Worm (Caenorhabditis elegans) whole organism, mixed stage, embryonic: Measurements from ENCODE around the gene abt-1.

Source experiments
- M03D4.4 ChIP-seq: sonication (generic microtip); optimal IDR thresholded peaks from 2 replicates; lab custom pipeline; 2017; ENCODE audit warnings: mild to moderate bottlenecking, missing genetic modification characterization, missing compliant biosample characterization
- blmp-1 ChIP-seq: fragments of 150-350 bp; optimal IDR thresholded peaks from 2 replicates; lab custom pipeline; 2014; ENCODE audit warnings: missing biosample characterization, missing genetic modification characterization
- ceh-43 ChIP-seq: fragments of 200-800 bp; sonication (Bioruptor generic); optimal IDR thresholded peaks from 2 replicates; lab custom pipeline; 2018; ENCODE audit warnings: mild to moderate bottlenecking, missing genetic modification characterization, moderate library complexity, missing compliant biosample characterization
- ceh-83 ChIP-seq: fragments of 200-800 bp; sonication (Bioruptor generic); optimal IDR thresholded peaks from 2 replicates; lab custom pipeline; 2018; ENCODE audit warnings: mild to moderate bottlenecking, missing genetic modification characterization, missing compliant biosample characterization
- ces-1 ChIP-seq: fragments of 150-350 bp; optimal IDR thresholded peaks from 2 replicates; lab custom pipeline; 2014; ENCODE audit warnings: missing biosample characterization, missing genetic modification reagents, missing genetic modification characterization
- cnd-1 ChIP-seq: fragments of 200-800 bp; sonication (Bioruptor generic); optimal IDR thresholded peaks from 2 replicates; lab custom pipeline; 2018; ENCODE audit warnings: mild to moderate bottlenecking, missing genetic modification characterization, missing compliant biosample characterization
- elt-1 ChIP-seq: sonication (generic microtip); optimal IDR thresholded peaks from 2 replicates; lab custom pipeline; 2017; ENCODE audit warnings: missing genetic modification characterization, mild to moderate bottlenecking, missing compliant biosample characterization, antibody characterized with exemption, moderate library complexity, borderline replicate concordance; ENCODE audit not compliant: insufficient read depth
- elt-3 ChIP-seq: fragments of 150-350 bp; optimal IDR thresholded peaks from 2 replicates; lab custom pipeline; 2014; ENCODE audit warnings: missing biosample characterization, missing genetic modification characterization
- flh-1 ChIP-seq: fragments of 200-800 bp; sonication (Bioruptor generic); optimal IDR thresholded peaks from 2 replicates; lab custom pipeline; 2018; ENCODE audit warnings: mild to moderate bottlenecking, missing genetic modification characterization, moderate library complexity, missing compliant biosample characterization
- ham-2 ChIP-seq: fragments of 200-800 bp; sonication (Bioruptor generic); optimal IDR thresholded peaks from 2 replicates; lab custom pipeline; 2018; ENCODE audit warnings: mild to moderate bottlenecking, missing genetic modification characterization, missing compliant biosample characterization
- hlh-1 ChIP-seq: fragments of 150-350 bp; optimal IDR thresholded peaks from 2 replicates; lab custom pipeline; 2014; ENCODE audit warnings: missing biosample characterization, missing genetic modification reagents, missing genetic modification characterization
- lin-13 ChIP-seq: fragments of 150-350 bp; optimal IDR thresholded peaks from 2 replicates; lab custom pipeline; 2014; ENCODE audit warnings: missing biosample characterization, missing genetic modification characterization
- lin-32 ChIP-seq: fragments of 200-800 bp; sonication (Bioruptor generic); optimal IDR thresholded peaks from 2 replicates; lab custom pipeline; 2018; ENCODE audit warnings: mild to moderate bottlenecking, missing genetic modification characterization, missing compliant biosample characterization
- lsy-2 ChIP-seq: fragments of 150-350 bp; optimal IDR thresholded peaks from 2 replicates; lab custom pipeline; 2014; ENCODE audit warnings: missing biosample characterization, missing genetic modification characterization
- mep-1 ChIP-seq: fragments of 150-350 bp; optimal IDR thresholded peaks from 2 replicates; lab custom pipeline; 2017; ENCODE audit warnings: missing biosample characterization, missing genetic modification reagents, missing genetic modification characterization, inconsistent platforms
- mls-2 ChIP-seq: sonication (generic microtip); optimal IDR thresholded peaks from 2 replicates; lab custom pipeline; 2016; ENCODE audit warnings: mild to moderate bottlenecking, missing genetic modification characterization, moderate library complexity, missing compliant biosample characterization
- nhr-12 ChIP-seq: fragments of 150-350 bp; optimal IDR thresholded peaks from 2 replicates; lab custom pipeline; 2014; ENCODE audit warnings: missing biosample characterization, missing genetic modification characterization
- nhr-2 ChIP-seq: fragments of 150-350 bp; optimal IDR thresholded peaks from 2 replicates; lab custom pipeline; 2014; ENCODE audit warnings: missing biosample characterization, missing genetic modification characterization
- nhr-237 ChIP-seq: fragments of 150-350 bp; optimal IDR thresholded peaks from 2 replicates; lab custom pipeline; 2014; ENCODE audit warnings: missing biosample characterization, missing genetic modification characterization
- nhr-28 ChIP-seq: fragments of 150-350 bp; optimal IDR thresholded peaks from 2 replicates; lab custom pipeline; 2014; ENCODE audit warnings: missing biosample characterization, missing genetic modification characterization
- pha-4 ChIP-seq: fragments of 150-350 bp; optimal IDR thresholded peaks from 2 replicates; lab custom pipeline; 2018; ENCODE audit warnings: missing biosample characterization, missing genetic modification reagents, missing genetic modification characterization
- sem-2 ChIP-seq: fragments of 200-800 bp; sonication (Bioruptor generic); optimal IDR thresholded peaks from 2 replicates; lab custom pipeline; 2018; ENCODE audit warnings: mild to moderate bottlenecking, missing genetic modification characterization, missing compliant biosample characterization
- sptf-1 ChIP-seq: sonication (generic microtip); optimal IDR thresholded peaks from 2 replicates; lab custom pipeline; 2017; ENCODE audit warnings: mild to moderate bottlenecking, missing genetic modification characterization, moderate library complexity, missing compliant biosample characterization
- tbx-8 ChIP-seq: fragments of 200-800 bp; sonication (Bioruptor generic); optimal IDR thresholded peaks from 2 replicates; lab custom pipeline; 2018; ENCODE audit warnings: mild to moderate bottlenecking, missing genetic modification characterization, moderate library complexity, missing compliant biosample characterization
- unc-120 ChIP-seq: sonication (generic microtip); optimal IDR thresholded peaks from 2 replicates; lab custom pipeline; 2017; ENCODE audit warnings: missing genetic modification characterization, missing compliant biosample characterization; ENCODE audit not compliant: poor library complexity, severe bottlenecking
- unc-39 ChIP-seq: fragments of 150-350 bp; optimal IDR thresholded peaks from 2 replicates; lab custom pipeline; 2014; ENCODE audit warnings: missing biosample characterization, missing genetic modification characterization
- unc-62 ChIP-seq: fragments of 150-350 bp; optimal IDR thresholded peaks from 2 replicates; lab custom pipeline; 2014; ENCODE audit warnings: missing biosample characterization, missing genetic modification reagents, missing genetic modification characterization
- zip-8 ChIP-seq: fragments of 150-350 bp; optimal IDR thresholded peaks from 2 replicates; lab custom pipeline; 2014; ENCODE audit warnings: missing biosample characterization, missing genetic modification characterization
- ztf-11 ChIP-seq: fragments of 150-350 bp; optimal IDR thresholded peaks from 2 replicates; lab custom pipeline; 2014; ENCODE audit warnings: missing biosample characterization, missing genetic modification characterization

Gene abt-1

ce11 chrIV:10252350-10252792, 37.7 kb upstream of the abt-1 start (continued):
- no peak for TF ChIP-seq ztf-11 (tag; lab: Kevin White, UChicago)
- TF ChIP-seq zip-8 (tag; lab: Kevin White, UChicago), result no peak
- no peak for TF ChIP-seq nhr-28 (tag; lab: Kevin White, UChicago)
- peak; percentile 16 for TF ChIP-seq lsy-2 (tag; lab: Kevin White, UChicago)
- TF ChIP-seq mls-2, result peak; percentile 14
- no peak for TF ChIP-seq M03D4.4 (tag; lab: Kevin White, UChicago)

- TF ChIP-seq elt-1 (tag; lab: Kevin White, UChicago) (peak; percentile 57), unc-62 (GFP tag; lab: Kevin White, UChicago) (no peak), nhr-2 (tag; lab: Kevin White, UChicago) (peak; percentile 74)
These were observed 37.1 kb upstream of the abt-1 start for ce11 chrIV:10251764-10252163.

ce11 chrIV:10251261-10251660, 36.5 kb upstream of the abt-1 start:
- TF ChIP-seq nhr-28 (tag; lab: Kevin White, UChicago) (no peak), hlh-1 (tag; lab: Kevin White, UChicago) (no peak), nhr-12 (no peak), lsy-2 (tag; lab: Kevin White, UChicago) (no peak), cnd-1 (tag; lab: Kevin White, UChicago) (no peak), lin-32 (GFP tag; lab: Kevin White, UChicago) (no peak), mep-1 (tag; lab: Kevin White, UChicago) (no peak), unc-39 (tag; lab: Kevin White, UChicago) (no peak), ham-2 (no peak), lin-13 (tag; lab: Kevin White, UChicago) (no peak), elt-3 (tag; lab: Kevin White, UChicago) (no peak), sptf-1 (no peak), nhr-2 (tag; lab: Kevin White, UChicago) (no peak), flh-1 (GFP tag; lab: Kevin White, UChicago) (no peak), unc-62 (GFP tag; lab: Kevin White, UChicago) (no peak), tbx-8 (GFP tag; lab: Kevin White, UChicago) (no peak)

DNA sequence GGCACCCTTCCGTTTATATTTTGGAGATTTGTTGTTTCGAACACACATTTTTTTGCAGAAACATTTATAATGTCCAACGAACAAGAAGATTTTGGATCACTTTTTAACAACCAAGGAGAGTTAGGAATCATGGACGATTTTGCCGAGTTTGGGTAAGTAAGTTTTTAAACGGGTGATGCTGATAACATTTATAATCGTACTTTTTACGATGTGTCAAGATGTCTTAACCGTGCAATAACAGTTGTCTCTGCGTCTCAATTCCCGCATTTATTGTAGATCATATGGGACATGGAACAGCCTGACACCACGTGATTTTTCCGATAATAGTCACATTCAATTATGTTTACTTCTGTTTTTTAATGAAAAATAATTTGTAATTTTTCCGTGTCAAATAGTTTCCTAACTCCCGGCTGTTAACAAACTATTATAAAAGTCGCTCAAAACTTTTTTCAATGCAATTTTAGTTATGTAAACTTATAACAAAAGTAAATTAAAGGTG, 35.9 kb upstream of the abt-1 start, which contains the start of gene daf-14:
daf-14 (plus strand) TSS at position 51 of the 499 bp plus-strand sequence.
- TF ChIP-seq ces-1 (GFP tag; lab: Kevin White, UChicago), result no peak
- TF ChIP-seq tbx-8 (GFP tag; lab: Kevin White, UChicago), result no peak
- no peak for TF ChIP-seq unc-62 (GFP tag; lab: Kevin White, UChicago)
- TF ChIP-seq nhr-237 (tag; lab: Kevin White, UChicago), result no peak
- TF ChIP-seq nhr-2 (tag; lab: Kevin White, UChicago), result no peak
- no peak for TF ChIP-seq ceh-43 (GFP tag; lab: Kevin White, UChicago)
- TF ChIP-seq ztf-11 (tag; lab: Kevin White, UChicago), result no peak
- TF ChIP-seq ceh-83 (GFP tag; lab: Kevin White, UChicago), result no peak
- no peak for TF ChIP-seq ham-2
- no peak for TF ChIP-seq elt-3 (tag; lab: Kevin White, UChicago)
- no peak for TF ChIP-seq M03D4.4 (tag; lab: Kevin White, UChicago)

- TF ChIP-seq unc-120 (tag; lab: Kevin White, UChicago), result no peak
- TF ChIP-seq cnd-1 (tag; lab: Kevin White, UChicago), result no peak
- no peak for TF ChIP-seq hlh-1 (tag; lab: Kevin White, UChicago)
- peak; percentile 66 for TF ChIP-seq blmp-1 (tag; lab: Kevin White, UChicago)
- no peak for TF ChIP-seq pha-4 (tag; lab: Kevin White, UChicago)
- TF ChIP-seq flh-1 (GFP tag; lab: Kevin White, UChicago), result no peak
These were observed 31.0 kb upstream of the abt-1 start, which contains the start of gene F01G10.10 for ce11 chrIV:10245666-10246210. TSS of gene F01G10.10 (plus strand) at chrIV:10246160.

DNA sequence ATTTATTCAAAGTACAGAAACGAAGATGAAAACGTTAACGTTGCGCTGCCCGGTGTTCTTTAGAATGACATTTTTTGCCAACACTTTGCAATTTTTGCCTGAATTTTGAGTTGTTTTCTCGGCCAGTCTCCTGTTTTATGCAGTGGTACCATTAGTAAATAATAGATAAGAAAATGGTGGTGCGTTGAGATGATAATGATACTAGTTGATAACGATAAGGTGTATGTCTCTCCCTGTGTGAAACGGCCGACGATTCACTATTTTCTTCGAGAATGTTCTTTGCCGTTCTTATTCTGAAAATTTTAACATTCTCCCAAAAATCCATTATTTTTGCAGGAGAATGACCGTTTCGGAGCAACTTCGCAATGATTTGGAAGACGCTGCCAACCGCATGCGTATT, 28.6 kb upstream of the abt-1 start, which contains the start of gene tkt-1:
tkt-1 (plus strand) TSS at position 337 of the 400 bp plus-strand sequence.
- TF ChIP-seq ztf-11 (tag; lab: Kevin White, UChicago) (no peak), nhr-12 (no peak), lin-32 (GFP tag; lab: Kevin White, UChicago) (no peak), elt-3 (tag; lab: Kevin White, UChicago) (no peak), ces-1 (GFP tag; lab: Kevin White, UChicago) (no peak), flh-1 (GFP tag; lab: Kevin White, UChicago) (no peak), ham-2 (no peak), sem-2 (GFP tag; lab: Kevin White, UChicago) (no peak), nhr-2 (tag; lab: Kevin White, UChicago) (no peak), unc-39 (tag; lab: Kevin White, UChicago) (no peak), pha-4 (tag; lab: Kevin White, UChicago) (no peak), cnd-1 (tag; lab: Kevin White, UChicago) (no peak)
